Fruit fly (Drosophila melanogaster) S2 (cell line): ENCODE results near the gene CG5790.

ENCODE experiments used
- CG8478 ChIP-seq: fragments of >200 bp; optimal IDR thresholded peaks from 2 replicates; lab custom pipeline; 2018
- CTCF ChIP-seq, 2 experiments: fragments of >200 bp; optimal IDR thresholded peaks; 2 replicates each; lab custom pipeline; 2018

CG5790 gene

DNA sequence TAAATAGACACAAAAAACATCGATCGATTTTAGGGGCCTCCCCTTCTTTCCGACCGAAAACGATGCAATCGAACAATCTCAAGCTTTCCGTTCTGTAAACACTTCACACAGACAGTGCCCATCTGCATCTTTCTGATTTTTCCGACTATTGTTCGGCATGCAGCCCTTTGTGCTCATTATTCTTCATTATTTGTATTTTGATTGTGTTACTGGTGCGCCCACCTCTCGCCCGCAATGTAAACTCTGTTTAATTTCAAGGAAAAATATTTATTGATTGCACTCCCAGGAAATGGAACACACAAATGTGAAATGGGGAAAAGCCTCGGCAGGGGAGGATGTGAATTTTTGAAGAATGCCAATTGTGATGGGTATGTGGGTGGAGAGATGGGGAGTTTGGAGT is 41.0 kb downstream of the CG5790 start:
- TF ChIP-seq CG8478 (lab: Kevin White, UChicago), result no peak

DNA sequence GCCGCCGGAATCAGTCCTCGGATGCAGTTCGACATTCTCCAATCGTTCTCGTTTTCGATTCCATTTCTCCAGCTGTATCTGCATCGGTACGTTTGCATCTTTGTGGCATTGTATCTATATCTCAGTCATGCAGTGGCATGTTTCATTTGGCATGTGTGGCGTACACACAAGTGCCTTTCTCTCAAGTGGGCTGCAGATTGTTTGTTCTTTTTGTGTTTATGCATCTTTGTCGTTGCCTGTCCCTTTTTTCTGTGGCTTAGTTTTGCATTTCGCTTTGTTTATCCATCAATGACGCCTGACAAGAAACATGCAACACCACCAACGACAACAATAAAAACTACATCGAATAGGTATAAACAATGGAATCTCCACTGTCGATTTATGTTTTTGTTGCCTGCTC is 41.9 kb downstream of the CG5790 start:
- no peak for TF ChIP-seq CTCF (optimal IDR thresholded peaks at IDR 0.05; lab: Kevin White, UChicago)

DNA sequence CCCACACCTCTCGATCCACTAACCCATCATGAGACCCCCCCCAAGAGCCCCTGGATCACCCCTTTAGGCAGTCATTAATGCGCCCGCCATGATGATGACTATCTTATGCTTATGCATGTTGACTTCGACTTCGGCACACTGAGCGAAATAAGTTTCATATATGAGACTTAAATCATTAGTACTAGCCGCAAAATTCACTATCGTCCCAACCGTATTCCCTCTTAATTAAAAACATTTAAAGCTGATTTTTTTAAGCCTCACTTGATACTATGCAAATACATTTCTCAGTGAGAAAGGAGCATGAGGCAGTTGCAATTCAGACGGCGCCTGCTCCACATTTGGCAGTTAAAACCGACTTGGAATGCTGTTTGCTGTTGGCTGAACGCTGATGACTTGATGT is 46.3 kb downstream of the CG5790 start:
- TF ChIP-seq CG8478 (lab: Kevin White, UChicago) (no peak), CTCF (optimal IDR thresholded peaks at IDR 0.05; lab: Kevin White, UChicago) (no peak)

DNA sequence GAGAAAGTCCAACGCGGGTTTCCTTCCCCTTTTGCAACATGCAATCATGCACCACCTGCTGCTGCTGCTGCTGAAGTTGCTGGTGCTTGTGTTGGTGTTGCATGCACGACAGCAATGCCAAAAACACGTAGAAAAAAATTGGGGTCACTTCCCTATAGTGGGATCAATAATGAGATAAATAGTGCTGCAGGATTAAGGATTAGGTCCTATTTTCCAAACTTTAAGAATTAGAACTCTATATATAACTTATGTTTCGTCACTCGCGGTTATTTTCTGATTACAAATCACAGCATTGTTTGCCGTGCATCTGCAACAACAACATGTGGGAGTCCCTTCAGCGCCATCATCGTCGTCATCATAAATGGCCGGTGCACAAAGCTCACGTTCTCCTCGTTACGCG is 49.7 kb downstream of the CG5790 start:
- no peak for TF ChIP-seq CG8478 (lab: Kevin White, UChicago)
- TF ChIP-seq CTCF (optimal IDR thresholded peaks at IDR 0.05; lab: Kevin White, UChicago), result no peak

DNA sequence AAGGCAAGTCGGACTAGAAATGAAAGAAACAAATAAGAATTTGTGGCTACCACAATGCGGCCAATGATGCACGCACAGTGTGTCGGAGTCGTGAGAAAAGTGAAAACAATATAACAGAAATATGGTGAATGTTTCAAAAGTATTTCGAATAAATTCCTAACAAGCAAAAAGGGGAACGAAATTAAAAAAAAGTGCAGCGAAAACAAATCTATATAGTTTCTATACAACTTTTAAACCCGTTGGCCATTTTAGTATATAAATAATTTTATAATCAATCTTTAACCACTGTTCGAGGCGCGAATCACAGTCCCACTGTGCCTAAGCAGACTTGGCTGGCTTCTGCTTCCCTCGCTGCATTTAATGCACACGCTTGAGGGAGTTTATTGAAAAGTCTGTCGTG is 50.6 kb downstream of the CG5790 start:
- TF ChIP-seq CTCF (optimal IDR thresholded peaks at IDR 0.05; lab: Kevin White, UChicago) (no peak), CG8478 (lab: Kevin White, UChicago) (no peak)
